Fruit fly (Drosophila melanogaster) whole organism, embryonic: Measurements from ENCODE around the gene UGP.
A peak's percentile ranks its signal among the peaks of the same experiment; 100 is the strongest.

ENCODE experiments used
- C15 ChIP-seq: fragments of 200-800 bp; sonication (Bioruptor generic); IDR thresholded peaks from 3 replicates; pipeline ENCODE4 v1.3.6; 2022; ENCODE audit warnings: missing biosample characterization, missing genetic modification characterization
- CG10147 ChIP-seq: fragments of 200-800 bp; sonication (Bioruptor generic); optimal IDR thresholded peaks from 2 replicates; lab custom pipeline; 2019; ENCODE audit warnings: missing biosample characterization, mild to moderate bottlenecking, missing genetic modification characterization, moderate library complexity
- CG10209 ChIP-seq: fragments of 200-800 bp; sonication (Bioruptor generic); optimal IDR thresholded peaks from 3 replicates; lab custom pipeline; 2017; ENCODE audit warnings: missing biosample characterization, mild to moderate bottlenecking, missing genetic modification characterization, missing genetic modification reagents
- CG10274 ChIP-seq: fragments of 200-800 bp; sonication (Bioruptor generic); optimal IDR thresholded peaks from 3 replicates; lab custom pipeline; 2017; ENCODE audit warnings: missing biosample characterization, mild to moderate bottlenecking, missing genetic modification characterization
- CG10431 ChIP-seq: fragments of 200-800 bp; sonication (Bioruptor generic); optimal IDR thresholded peaks from 3 replicates; lab custom pipeline; 2018; ENCODE audit warnings: missing biosample characterization, mild to moderate bottlenecking, missing genetic modification characterization
- CG12299 ChIP-seq: fragments of 200-800 bp; sonication (Bioruptor generic); optimal IDR thresholded peaks from 2 replicates; lab custom pipeline; 2018; ENCODE audit warnings: missing biosample characterization, mild to moderate bottlenecking, missing genetic modification characterization
- CG17802 ChIP-seq: fragments of 200-800 bp; sonication (Bioruptor generic); optimal IDR thresholded peaks from 2 replicates; lab custom pipeline; 2018; ENCODE audit warnings: missing biosample characterization, mild to moderate bottlenecking, missing genetic modification characterization, moderate library complexity
- CG17912 ChIP-seq: fragments of 200-800 bp; sonication (Bioruptor generic); optimal IDR thresholded peaks from 2 replicates; lab custom pipeline; 2018; ENCODE audit warnings: missing biosample characterization, mild to moderate bottlenecking, missing genetic modification characterization
- CG18011 ChIP-seq: fragments of 200-800 bp; sonication (Bioruptor generic); optimal IDR thresholded peaks from 2 replicates; lab custom pipeline; 2017; ENCODE audit warnings: missing biosample characterization, missing genetic modification characterization, mild to moderate bottlenecking, moderate library complexity, missing genotype
- CG2129 ChIP-seq: fragments of 200-800 bp; sonication (Bioruptor generic); IDR thresholded peaks from 2 replicates; pipeline ENCODE4 v1.3.6; 2022; ENCODE audit warnings: missing biosample characterization, missing genetic modification characterization; ENCODE audit not compliant: partially characterized antibody
- CG2889 ChIP-seq: fragments of 200-800 bp; sonication (Bioruptor generic); IDR thresholded peaks from 3 replicates; pipeline ENCODE4 v1.3.6; 2022; ENCODE audit warnings: missing biosample characterization, missing genetic modification characterization
- CG4424 ChIP-seq: fragments of 200-800 bp; sonication (Bioruptor generic); optimal IDR thresholded peaks from 3 replicates; lab custom pipeline; 2016; ENCODE audit warnings: missing biosample characterization, missing genetic modification characterization
- CG5180 ChIP-seq: fragments of 200-800 bp; sonication (Bioruptor generic); optimal IDR thresholded peaks from 3 replicates; lab custom pipeline; 2017; ENCODE audit warnings: missing biosample characterization, missing genetic modification characterization, mild to moderate bottlenecking, moderate library complexity, missing genetic modification reagents
- CG6791 ChIP-seq: fragments of 200-800 bp; sonication (Bioruptor generic); IDR thresholded peaks from 3 replicates; pipeline ENCODE4 v1.3.6; 2022; ENCODE audit warnings: missing biosample characterization, missing genetic modification characterization; ENCODE audit not compliant: partially characterized antibody
- CG7556 ChIP-seq: fragments of 200-800 bp; sonication (Bioruptor generic); optimal IDR thresholded peaks from 2 replicates; lab custom pipeline; 2017; ENCODE audit warnings: missing biosample characterization, mild to moderate bottlenecking, missing genetic modification characterization
- CG7987 ChIP-seq: fragments of 200-800 bp; sonication (Bioruptor generic); optimal IDR thresholded peaks from 2 replicates; lab custom pipeline; 2018; ENCODE audit warnings: missing biosample characterization, mild to moderate bottlenecking, missing genetic modification characterization, moderate library complexity
- CG9437 ChIP-seq: fragments of 200-800 bp; sonication (Bioruptor generic); optimal IDR thresholded peaks from 2 replicates; lab custom pipeline; 2018; ENCODE audit warnings: missing biosample characterization, mild to moderate bottlenecking, missing genetic modification characterization
- CG9727 ChIP-seq: fragments of 200-800 bp; sonication (Bioruptor generic); optimal IDR thresholded peaks from 3 replicates; lab custom pipeline; 2017; ENCODE audit warnings: missing biosample characterization, mild to moderate bottlenecking, missing genetic modification characterization
- Dll ChIP-seq: fragments of 200-800 bp; sonication (Bioruptor generic); IDR thresholded peaks from 4 replicates; pipeline ENCODE4 v1.3.6; 2022; ENCODE audit warnings: missing biosample characterization, missing genetic modification characterization; ENCODE audit not compliant: partially characterized antibody
- Doc2 ChIP-seq: fragments of 200-800 bp; sonication (Bioruptor generic); IDR thresholded peaks from 2 replicates; pipeline ENCODE4 v1.3.6; 2022; ENCODE audit warnings: missing biosample characterization, missing genetic modification characterization
- Doc3 ChIP-seq: fragments of 200-800 bp; sonication (Bioruptor generic); IDR thresholded peaks from 3 replicates; pipeline ENCODE4 v1.3.6; 2022; ENCODE audit warnings: missing biosample characterization, missing genetic modification characterization; ENCODE audit not compliant: partially characterized antibody
- Drgx ChIP-seq: fragments of 200-800 bp; sonication (Bioruptor generic); IDR thresholded peaks from 2 replicates; pipeline ENCODE4 v1.3.6; 2022; ENCODE audit warnings: missing biosample characterization, missing genetic modification characterization
- Hr51 ChIP-seq, 2 experiments: fragments of 200-800 bp; sonication (Bioruptor generic); optimal IDR thresholded peaks; 2 replicates in 1 of 2; 3 replicates in 1 of 2; lab custom pipeline; 2016 to 2018; ENCODE audit warnings: missing biosample characterization in 2 of 2, missing genetic modification characterization in 2 of 2, mild to moderate bottlenecking in 1 of 2, moderate library complexity in 1 of 2
- Lim3 ChIP-seq: fragments of 200-800 bp; sonication (Bioruptor generic); IDR thresholded peaks from 2 replicates; pipeline ENCODE4 v1.3.6; 2022; ENCODE audit warnings: missing biosample characterization, missing genetic modification characterization
- Med ChIP-seq: fragments of 200-800 bp; sonication (Bioruptor generic); peaks from one replicate; lab custom pipeline; 2016; ENCODE audit warnings: missing biosample characterization, missing genetic modification characterization, mild to moderate bottlenecking, inconsistent platforms, moderate library complexity
- Pdp1 ChIP-seq, 2 experiments: fragments of 200-800 bp; sonication (Bioruptor generic); optimal IDR thresholded peaks; 3 replicates each; lab custom pipeline; 2016; ENCODE audit warnings: missing biosample characterization in 2 of 2, missing genetic modification characterization in 2 of 2, mild to moderate bottlenecking in 1 of 2, moderate library complexity in 1 of 2
- YL-1 ChIP-seq: fragments of 200-800 bp; sonication (Bioruptor generic); optimal IDR thresholded peaks from 3 replicates; lab custom pipeline; 2017; ENCODE audit warnings: missing biosample characterization, mild to moderate bottlenecking, missing genetic modification characterization
- abd-A ChIP-seq: fragments of 200-800 bp; sonication (Bioruptor generic); optimal IDR thresholded peaks from 3 replicates; lab custom pipeline; 2019; ENCODE audit warnings: missing biosample characterization, mild to moderate bottlenecking, missing genetic modification characterization, moderate library complexity
- al ChIP-seq: fragments of 200-800 bp; sonication (Bioruptor generic); IDR thresholded peaks from 2 replicates; pipeline ENCODE4 v1.3.6; 2022; ENCODE audit warnings: missing biosample characterization, missing genetic modification characterization
- ato ChIP-seq: fragments of 200-800 bp; sonication (Bioruptor generic); IDR thresholded peaks from 2 replicates; pipeline ENCODE4 v1.3.6; 2022; ENCODE audit warnings: missing biosample characterization, missing genetic modification characterization; ENCODE audit not compliant: partially characterized antibody
- cas ChIP-seq: fragments of 200-800 bp; sonication (Bioruptor generic); IDR thresholded peaks from 2 replicates; pipeline ENCODE4 v1.3.6; 2022; ENCODE audit warnings: missing biosample characterization, missing genetic modification characterization
- cg ChIP-seq: fragments of 200-800 bp; sonication (Bioruptor generic); optimal IDR thresholded peaks from 3 replicates; lab custom pipeline; 2019; ENCODE audit warnings: missing biosample characterization, mild to moderate bottlenecking, missing genetic modification characterization, moderate library complexity
- dysf ChIP-seq: fragments of 200-800 bp; sonication (Bioruptor generic); IDR thresholded peaks from 3 replicates; pipeline ENCODE4 v1.3.6; 2022; ENCODE audit warnings: missing biosample characterization, missing genetic modification characterization
- gcm ChIP-seq: fragments of 200-800 bp; sonication (Bioruptor generic); optimal IDR thresholded peaks from 2 replicates; lab custom pipeline; 2019; ENCODE audit warnings: missing biosample characterization, mild to moderate bottlenecking, missing genetic modification characterization, moderate library complexity
- her ChIP-seq: fragments of 200-800 bp; sonication (Bioruptor generic); optimal IDR thresholded peaks from 2 replicates; lab custom pipeline; 2016; ENCODE audit warnings: missing biosample characterization, missing genetic modification characterization
- lbe ChIP-seq: fragments of 200-800 bp; sonication (Bioruptor generic); optimal IDR thresholded peaks from 2 replicates; lab custom pipeline; 2016; ENCODE audit warnings: missing biosample characterization, mild to moderate bottlenecking, missing genetic modification characterization
- lilli ChIP-seq: fragments of 200-800 bp; sonication (Bioruptor generic); optimal IDR thresholded peaks from 3 replicates; lab custom pipeline; 2016; ENCODE audit warnings: missing biosample characterization, missing genetic modification characterization
- nom ChIP-seq: fragments of 200-800 bp; sonication (Bioruptor generic); optimal IDR thresholded peaks from 2 replicates; lab custom pipeline; 2017; ENCODE audit warnings: missing biosample characterization, missing genetic modification characterization, mild to moderate bottlenecking, moderate library complexity, missing genetic modification reagents
- sd ChIP-seq: fragments of 200-800 bp; sonication (Bioruptor generic); optimal IDR thresholded peaks from 3 replicates; lab custom pipeline; 2018; ENCODE audit warnings: missing biosample characterization, mild to moderate bottlenecking, missing genetic modification characterization, moderate library complexity
- sna ChIP-seq: fragments of 200-800 bp; sonication (Bioruptor generic); IDR thresholded peaks from 2 replicates; pipeline ENCODE4 v1.3.6; 2022; ENCODE audit warnings: missing biosample characterization, missing genetic modification characterization; ENCODE audit not compliant: partially characterized antibody
- so ChIP-seq: fragments of 200-800 bp; sonication (Bioruptor generic); IDR thresholded peaks from 3 replicates; pipeline ENCODE4 v1.3.6; 2022; ENCODE audit warnings: missing biosample characterization, missing genetic modification characterization
- trem ChIP-seq: fragments of 200-800 bp; optimal IDR thresholded peaks from 3 replicates; lab custom pipeline; 2019; ENCODE audit warnings: missing biosample characterization, mild to moderate bottlenecking, missing genetic modification characterization, moderate library complexity
- yki ChIP-seq: fragments of >200 bp; optimal IDR thresholded peaks from 3 replicates; lab custom pipeline; 2018
- zf30C ChIP-seq: fragments of 200-800 bp; sonication (Bioruptor generic); optimal IDR thresholded peaks from 3 replicates; lab custom pipeline; 2018; ENCODE audit warnings: missing biosample characterization, mild to moderate bottlenecking, missing genetic modification characterization

The UGP gene

dm6 chr3L:9381602-9382001, 22.9 kb upstream of the UGP start, which contains the start of gene Hsp23 (continued):
- peak; percentile 57; the same call in 2 of the 3 replicates for TF ChIP-seq CG6791 (GFP tag; lab: Robert Waterston, UW)
- TF ChIP-seq CG17802, result no peak
- TF ChIP-seq CG2129 (GFP tag; lab: Robert Waterston, UW), result no peak
- peak; percentile 39; the same call in 1 of the 4 replicates for TF ChIP-seq Dll (GFP tag; lab: Robert Waterston, UW)
- no peak for TF ChIP-seq CG10209 (GFP tag; lab: Kevin White, UChicago)
- TF ChIP-seq trem, result no peak
- TF ChIP-seq zf30C, result no peak
- TF ChIP-seq her (GFP tag; lab: Kevin White, UChicago), result no peak
- no peak for TF ChIP-seq CG10274
- TF ChIP-seq sna (GFP tag; lab: Robert Waterston, UW), result peak; percentile 38; the same call in 1 of the 2 replicates
- no peak for TF ChIP-seq gcm (GFP tag; lab: Kevin White, UChicago)
- TF ChIP-seq yki (lab: Kevin White, UChicago), result no peak
- TF ChIP-seq Med (GFP tag; lab: Kevin White, UChicago), result peak; percentile 64

dm6 chr3L:9380344-9380849, 21.7 kb upstream of the UGP start:
- TF ChIP-seq C15 (GFP tag; lab: Robert Waterston, UW), result no peak
- peak; percentile 41 for TF ChIP-seq nom
- TF ChIP-seq abd-A (tag; lab: Kevin White, UChicago), result no peak
- peak; percentile 9 for TF ChIP-seq CG18011 (GFP tag; lab: Kevin White, UChicago)
- TF ChIP-seq Pdp1 (GFP tag; optimal IDR thresholded peaks at IDR 0.05; lab: Kevin White, UChicago), result peak in 1 of 2 experiments; percentile 16
- no peak for TF ChIP-seq cas
- TF ChIP-seq Doc2 (GFP tag; lab: Robert Waterston, UW), result no peak
- no peak for TF ChIP-seq dysf (GFP tag; lab: Robert Waterston, UW)
- TF ChIP-seq CG10147 (GFP tag; lab: Kevin White, UChicago), result no peak
- no peak for TF ChIP-seq sna (GFP tag; lab: Robert Waterston, UW)
- TF ChIP-seq Med (GFP tag; lab: Kevin White, UChicago), result peak; percentile 30
- no peak for TF ChIP-seq YL-1 (GFP tag; lab: Kevin White, UChicago)
- TF ChIP-seq CG5180 (GFP tag; lab: Kevin White, UChicago), result no peak
- TF ChIP-seq CG9727 (GFP tag; lab: Kevin White, UChicago), result no peak
- no peak for TF ChIP-seq so (GFP tag; lab: Robert Waterston, UW)
- no peak for TF ChIP-seq sd
- TF ChIP-seq CG7556 (GFP tag; lab: Kevin White, UChicago), result no peak
- no peak for TF ChIP-seq CG9437 (GFP tag; lab: Kevin White, UChicago)
- no peak for TF ChIP-seq Lim3 (GFP tag; lab: Robert Waterston, UW)
- no peak for TF ChIP-seq al (GFP tag; lab: Robert Waterston, UW)
- TF ChIP-seq CG17912 (GFP tag; lab: Kevin White, UChicago), result peak; percentile 12
- TF ChIP-seq lilli (GFP tag; lab: Kevin White, UChicago), result no peak
- no peak for TF ChIP-seq CG2889 (GFP tag; lab: Robert Waterston, UW)
- no peak for TF ChIP-seq CG12299
- peak; percentile 2; the same call in 1 of the 2 replicates for TF ChIP-seq Drgx (GFP tag; lab: Robert Waterston, UW)
- TF ChIP-seq CG4424 (GFP tag; lab: Kevin White, UChicago), result no peak
- 0 out of 3 replicates have a peak, but pooled peaks have one; percentile 19 for TF ChIP-seq Doc3 (GFP tag; lab: Robert Waterston, UW)
- TF ChIP-seq CG7987 (GFP tag; lab: Kevin White, UChicago), result no peak
- TF ChIP-seq cg, result no peak
- no peak for TF ChIP-seq CG10431 (GFP tag; lab: Kevin White, UChicago)
- TF ChIP-seq ato (GFP tag; lab: Robert Waterston, UW), result no peak
- no peak for TF ChIP-seq Hr51 (GFP tag; optimal IDR thresholded peaks at IDR 0.05; lab: Kevin White, UChicago)
- peak; percentile 16 for TF ChIP-seq lbe (GFP tag; lab: Kevin White, UChicago)
